Fruit fly (Drosophila melanogaster) whole organism, embryonic: Measurements from ENCODE around the gene CG5515.

ENCODE experiments used
- CG10366 ChIP-seq: fragments of 200-800 bp; sonication (Bioruptor generic); IDR thresholded peaks from 2 replicates; pipeline ENCODE4 v1.3.6; 2022; ENCODE audit warnings: missing biosample characterization, missing genetic modification characterization
- CG10462 ChIP-seq: fragments of 200-800 bp; sonication (Bioruptor generic); optimal IDR thresholded peaks from 2 replicates; lab custom pipeline; 2016; ENCODE audit warnings: missing biosample characterization, missing genetic modification characterization
- CG10565 ChIP-seq: fragments of 200-800 bp; sonication (Bioruptor generic); optimal IDR thresholded peaks from 3 replicates; lab custom pipeline; 2016; ENCODE audit warnings: missing biosample characterization, mild to moderate bottlenecking, missing genetic modification characterization
- CG11723 ChIP-seq: fragments of 200-800 bp; sonication (Bioruptor generic); optimal IDR thresholded peaks from 2 replicates; lab custom pipeline; 2017; ENCODE audit warnings: missing biosample characterization, mild to moderate bottlenecking, missing genetic modification characterization
- CG13287 ChIP-seq: fragments of 200-800 bp; sonication (Bioruptor generic); IDR thresholded peaks from 2 replicates; pipeline ENCODE4 v1.3.6; 2022; ENCODE audit warnings: missing biosample characterization, missing genetic modification characterization; ENCODE audit not compliant: partially characterized antibody
- CG14860 ChIP-seq: fragments of 200-800 bp; sonication (Bioruptor generic); IDR thresholded peaks from 3 replicates; pipeline ENCODE4 v1.3.6; 2022; ENCODE audit warnings: missing biosample characterization, missing genetic modification characterization; ENCODE audit not compliant: partially characterized antibody
- CG15073 ChIP-seq: fragments of 200-800 bp; sonication (Bioruptor generic); optimal IDR thresholded peaks from 2 replicates; lab custom pipeline; 2016; ENCODE audit warnings: missing biosample characterization, missing genetic modification characterization
- CG1602 ChIP-seq: fragments of 200-800 bp; sonication (Bioruptor generic); optimal IDR thresholded peaks from 3 replicates; lab custom pipeline; 2016; ENCODE audit warnings: missing biosample characterization, missing genetic modification characterization
- CG2129 ChIP-seq: fragments of 200-800 bp; sonication (Bioruptor generic); IDR thresholded peaks from 2 replicates; pipeline ENCODE4 v1.3.6; 2022; ENCODE audit warnings: missing biosample characterization, missing genetic modification characterization; ENCODE audit not compliant: partially characterized antibody
- CG2712 ChIP-seq: fragments of 200-800 bp; optimal IDR thresholded peaks from 3 replicates; lab custom pipeline; 2019; ENCODE audit warnings: missing biosample characterization, mild to moderate bottlenecking, missing genetic modification characterization, moderate library complexity
- CG30403 ChIP-seq: fragments of 200-800 bp; sonication (Bioruptor generic); optimal IDR thresholded peaks from 3 replicates; lab custom pipeline; 2016; ENCODE audit warnings: missing biosample characterization, missing genetic modification characterization
- CG32532 ChIP-seq: fragments of 200-800 bp; sonication (Bioruptor generic); IDR thresholded peaks from 2 replicates; pipeline ENCODE4 v1.3.6; 2022; ENCODE audit warnings: missing biosample characterization, missing genetic modification characterization
- CG32772 ChIP-seq: fragments of 200-800 bp; sonication (Bioruptor generic); IDR thresholded peaks from 2 replicates; pipeline ENCODE4 v1.3.6; 2022; ENCODE audit warnings: missing biosample characterization, missing genetic modification characterization
- CG33213 ChIP-seq: fragments of 200-800 bp; sonication (Bioruptor generic); optimal IDR thresholded peaks from 3 replicates; lab custom pipeline; 2016; ENCODE audit warnings: missing biosample characterization, missing genetic modification characterization
- CG6689 ChIP-seq: fragments of 200-800 bp; sonication (Bioruptor generic); IDR thresholded peaks from 2 replicates; pipeline ENCODE4 v1.3.6; 2022; ENCODE audit warnings: missing biosample characterization, missing genetic modification characterization
- CG7963 ChIP-seq: fragments of 200-800 bp; sonication (Bioruptor generic); IDR thresholded peaks from 3 replicates; pipeline ENCODE4 v1.3.6; 2022; ENCODE audit warnings: missing biosample characterization, missing genetic modification characterization; ENCODE audit not compliant: partially characterized antibody
- CG8765 ChIP-seq: fragments of 200-800 bp; sonication (Bioruptor generic); IDR thresholded peaks from 2 replicates; pipeline ENCODE4 v1.3.6; 2022; ENCODE audit warnings: missing biosample characterization, missing genetic modification characterization
- CTCF ChIP-seq: fragments of 200-800 bp; sonication (Bioruptor generic); optimal IDR thresholded peaks from 2 replicates; lab custom pipeline; 2017; ENCODE audit warnings: missing biosample characterization, mild to moderate bottlenecking, missing genetic modification characterization, moderate library complexity
- CkIIα-i1 ChIP-seq: fragments of 200-800 bp; sonication (Bioruptor generic); IDR thresholded peaks from 2 replicates; pipeline ENCODE4 v1.3.6; 2022; ENCODE audit warnings: missing biosample characterization, missing genetic modification characterization
- CoRest ChIP-seq: fragments of 200-800 bp; sonication (Bioruptor generic); optimal IDR thresholded peaks from 3 replicates; lab custom pipeline; 2018; ENCODE audit warnings: missing biosample characterization, mild to moderate bottlenecking, missing genetic modification characterization, moderate library complexity
- Dref ChIP-seq: fragments of 200-800 bp; sonication (Bioruptor generic); IDR thresholded peaks from 2 replicates; pipeline ENCODE4 v1.3.6; 2022; ENCODE audit warnings: missing biosample characterization, missing genetic modification characterization
- ERR ChIP-seq: fragments of 200-800 bp; sonication (Bioruptor generic); optimal IDR thresholded peaks from 2 replicates; lab custom pipeline; 2016; ENCODE audit warnings: missing biosample characterization, missing genetic modification characterization
- Fer3 ChIP-seq: fragments of 200-800 bp; sonication (Bioruptor generic); optimal IDR thresholded peaks from 2 replicates; lab custom pipeline; 2018; ENCODE audit warnings: missing biosample characterization, mild to moderate bottlenecking, missing genetic modification characterization, moderate library complexity
- Hmr ChIP-seq: fragments of 200-800 bp; sonication (Bioruptor generic); optimal IDR thresholded peaks from 3 replicates; lab custom pipeline; 2017; ENCODE audit warnings: mild to moderate bottlenecking, missing biosample characterization, missing genetic modification reagents, missing genetic modification characterization
- Hmx ChIP-seq: fragments of 200-800 bp; sonication (Bioruptor generic); optimal IDR thresholded peaks from 2 replicates; lab custom pipeline; 2016; ENCODE audit warnings: missing biosample characterization, missing genetic modification characterization
- Hr39 ChIP-seq: fragments of >200 bp; optimal IDR thresholded peaks from 2 replicates; lab custom pipeline; 2017
- Lpt ChIP-seq: fragments of >200 bp; optimal IDR thresholded peaks from 2 replicates; lab custom pipeline; 2018; ENCODE audit warnings: missing biosample characterization, missing genetic modification characterization
- NC2β ChIP-seq: fragments of 200-800 bp; sonication (Bioruptor generic); optimal IDR thresholded peaks from 2 replicates; lab custom pipeline; 2016; ENCODE audit warnings: missing biosample characterization, missing genetic modification characterization
- Neu2 ChIP-seq: fragments of 200-800 bp; sonication (Bioruptor generic); optimal IDR thresholded peaks from 3 replicates; lab custom pipeline; 2016; ENCODE audit warnings: missing biosample characterization, missing genetic modification characterization, borderline replicate concordance
- Nf-YB ChIP-seq: fragments of 200-800 bp; sonication (Bioruptor generic); optimal IDR thresholded peaks from 3 replicates; lab custom pipeline; 2019; ENCODE audit warnings: missing biosample characterization, mild to moderate bottlenecking, missing genetic modification characterization, moderate library complexity
- Rx ChIP-seq: fragments of 200-800 bp; sonication (Bioruptor generic); IDR thresholded peaks from 2 replicates; pipeline ENCODE4 v1.3.6; 2022; ENCODE audit warnings: missing biosample characterization, missing genetic modification characterization
- Six4 ChIP-seq: fragments of 200-800 bp; sonication (Bioruptor generic); optimal IDR thresholded peaks from 2 replicates; lab custom pipeline; 2016; ENCODE audit warnings: missing biosample characterization, missing genetic modification characterization
- Spps ChIP-seq: fragments of 200-800 bp; sonication (Bioruptor generic); optimal IDR thresholded peaks from 2 replicates; lab custom pipeline; 2018; ENCODE audit warnings: missing biosample characterization, mild to moderate bottlenecking, missing genetic modification characterization
- Usf ChIP-seq: fragments of 200-800 bp; sonication (Bioruptor generic); optimal IDR thresholded peaks from 2 replicates; lab custom pipeline; 2017; ENCODE audit warnings: missing genotype, missing biosample characterization, missing genetic modification characterization
- Vsx1 ChIP-seq: fragments of 200-800 bp; sonication (Bioruptor generic); optimal IDR thresholded peaks from 2 replicates; lab custom pipeline; 2017; ENCODE audit warnings: missing biosample characterization, mild to moderate bottlenecking, missing genetic modification characterization, missing genetic modification reagents
- ac ChIP-seq: fragments of 200-800 bp; sonication (Bioruptor generic); optimal IDR thresholded peaks from 3 replicates; lab custom pipeline; 2017; ENCODE audit warnings: missing biosample characterization, mild to moderate bottlenecking, missing genetic modification characterization
- croc ChIP-seq: fragments of 200-800 bp; sonication (Bioruptor generic); conservative IDR thresholded peaks from 3 replicates; pipeline ENCODE4 v1.3.6; 2022; ENCODE audit warnings: missing biosample characterization, missing genetic modification characterization
- dmrt11E ChIP-seq: fragments of 200-800 bp; sonication (Bioruptor generic); optimal IDR thresholded peaks from 3 replicates; lab custom pipeline; 2018; ENCODE audit warnings: missing biosample characterization, mild to moderate bottlenecking, missing genetic modification characterization, moderate library complexity
- gsb-n ChIP-seq: fragments of 200-800 bp; sonication (Bioruptor generic); optimal IDR thresholded peaks from 3 replicates; lab custom pipeline; 2018; ENCODE audit warnings: missing biosample characterization, mild to moderate bottlenecking, missing genetic modification characterization
- kni ChIP-seq: fragments of 200-800 bp; sonication (Bioruptor generic); optimal IDR thresholded peaks from 3 replicates; lab custom pipeline; 2017; ENCODE audit warnings: mild to moderate bottlenecking, missing biosample characterization, missing genetic modification reagents, missing genetic modification characterization
- lola ChIP-seq, 3 experiments: fragments of >200 bp in 2 of 3; fragments of 200-800 bp in 1 of 3; sonication (Bioruptor generic) in 1 of 3; optimal IDR thresholded peaks; 2 replicates each; lab custom pipeline; 2017 to 2019; ENCODE audit warnings: missing biosample characterization in 3 of 3, missing genetic modification characterization in 3 of 3, mild to moderate bottlenecking in 1 of 3, moderate library complexity in 1 of 3
- mam ChIP-seq: fragments of 200-800 bp; sonication (Bioruptor generic); optimal IDR thresholded peaks from 3 replicates; lab custom pipeline; 2016; ENCODE audit warnings: missing biosample characterization, missing genetic modification characterization
- nau ChIP-seq: fragments of 200-800 bp; sonication (Bioruptor generic); optimal IDR thresholded peaks from 3 replicates; lab custom pipeline; 2017; ENCODE audit warnings: missing biosample characterization, mild to moderate bottlenecking, missing genetic modification characterization, missing genetic modification reagents
- phol ChIP-seq: fragments of 200-800 bp; sonication (Bioruptor generic); optimal IDR thresholded peaks from 3 replicates; lab custom pipeline; 2018; ENCODE audit warnings: missing biosample characterization, mild to moderate bottlenecking, missing genetic modification characterization, moderate library complexity
- psq ChIP-seq: fragments of 200-800 bp; sonication (Bioruptor generic); optimal IDR thresholded peaks from 2 replicates; lab custom pipeline; 2017; ENCODE audit warnings: missing biosample characterization, missing genetic modification characterization
- pum ChIP-seq: fragments of 200-800 bp; sonication (Bioruptor generic); optimal IDR thresholded peaks from 2 replicates; lab custom pipeline; 2016; ENCODE audit warnings: missing biosample characterization, missing genetic modification characterization
- sens-2 ChIP-seq: fragments of 200-800 bp; sonication (Bioruptor generic); IDR thresholded peaks from 2 replicates; pipeline ENCODE4 v1.3.6; 2022; ENCODE audit warnings: missing biosample characterization, missing genetic modification characterization
- slbo ChIP-seq: fragments of 200-800 bp; sonication (Bioruptor generic); IDR thresholded peaks from 2 replicates; pipeline ENCODE4 v1.3.6; 2022; ENCODE audit warnings: missing biosample characterization, missing genetic modification characterization
- toy ChIP-seq: fragments of 200-800 bp; sonication (Bioruptor generic); IDR thresholded peaks from 2 replicates; pipeline ENCODE4 v1.3.6; 2022; ENCODE audit warnings: missing biosample characterization, missing genetic modification characterization

Gene CG5515

DNA sequence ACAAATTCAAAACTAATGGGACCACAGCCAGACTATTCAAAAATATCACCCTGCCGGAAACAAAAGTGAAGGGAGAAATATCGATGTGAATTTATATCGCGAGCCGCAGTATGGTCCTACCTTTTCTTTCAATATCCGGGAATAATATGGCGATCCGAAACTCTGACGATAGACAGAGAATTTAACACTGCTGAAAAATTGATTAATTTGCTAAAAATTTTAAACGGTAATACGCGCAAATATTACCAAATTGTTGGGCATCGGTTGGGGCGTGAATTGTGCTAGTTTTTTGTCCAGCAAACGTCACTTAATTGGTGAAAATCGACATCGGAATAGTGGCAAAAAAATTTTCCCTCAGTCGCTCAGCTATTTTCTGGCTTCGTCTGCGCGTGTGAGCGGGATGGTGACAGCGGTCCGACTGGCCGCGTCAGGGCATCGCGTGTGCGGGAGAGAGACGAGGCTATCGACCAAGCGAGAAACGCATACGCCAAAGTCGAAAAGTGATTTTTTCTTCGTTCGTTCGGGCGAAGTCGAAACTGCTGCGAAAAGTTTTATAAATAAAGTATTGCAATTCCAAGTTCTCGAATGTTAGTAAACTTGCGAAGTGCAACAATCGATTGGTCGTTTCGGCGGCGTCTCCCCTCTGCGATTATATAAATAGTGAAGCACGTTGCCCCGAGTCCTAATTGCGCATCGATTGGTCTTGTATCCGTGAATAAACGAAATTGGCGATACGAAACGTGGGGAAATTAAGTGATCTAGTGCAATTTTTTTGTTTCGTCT lies 41.9 kb upstream of the CG5515 start, which contains the start of gene mask (continued):
- peak; percentile 59 for TF ChIP-seq dmrt11E (tag; lab: Kevin White, UChicago)
- 0 out of 3 replicates have a peak, but pooled peaks have one; percentile 32 for TF ChIP-seq CG7963 (GFP tag; lab: Robert Waterston, UW)
- TF ChIP-seq CG10366 (GFP tag; lab: Robert Waterston, UW), result peak; percentile 76
- TF ChIP-seq CG10565 (GFP tag; lab: Kevin White, UChicago), result no peak
- TF ChIP-seq Hr39, result no peak
- TF ChIP-seq psq, result no peak
- no peak for TF ChIP-seq CkIIα-i1 (GFP tag; lab: Robert Waterston, UW)
- peak; percentile 52 for TF ChIP-seq Six4 (GFP tag; lab: Kevin White, UChicago)
- no peak for TF ChIP-seq CG2129 (GFP tag; lab: Robert Waterston, UW)
- peak; percentile 91 for TF ChIP-seq NC2β (GFP tag; lab: Kevin White, UChicago)
- peak; percentile 84 for TF ChIP-seq CG33213
- TF ChIP-seq CG14860 (GFP tag; lab: Robert Waterston, UW), result no peak
- TF ChIP-seq Neu2, result peak; percentile 42
- TF ChIP-seq CG32772 (GFP tag; lab: Robert Waterston, UW), result peak; percentile 61; the same call in 1 of the 2 replicates
- TF ChIP-seq Nf-YB, result peak; percentile 32
- no peak for TF ChIP-seq CG13287 (GFP tag; lab: Robert Waterston, UW)
- peak; percentile 42 for TF ChIP-seq CG1602
- TF ChIP-seq Spps (tag; lab: Kevin White, UChicago), result peak; percentile 66
- 0 out of 2 replicates have a peak, but pooled peaks have one; percentile 24 for TF ChIP-seq CG6689 (GFP tag; lab: Robert Waterston, UW)
- TF ChIP-seq ac, result peak; percentile 55
- TF ChIP-seq Lpt (GFP tag; lab: Kevin White, UChicago), result no peak
- TF ChIP-seq ERR, result peak; percentile 6
- TF ChIP-seq Hmx (GFP tag; lab: Kevin White, UChicago), result peak; percentile 27
- peak; percentile 78 for TF ChIP-seq Vsx1
- peak; percentile 70 for TF ChIP-seq CG11723
- TF ChIP-seq CTCF, result peak; percentile 44
- TF ChIP-seq slbo, result peak; percentile 79
- TF ChIP-seq kni (GFP tag; lab: Kevin White, UChicago), result peak; percentile 70
- TF ChIP-seq gsb-n (tag; lab: Kevin White, UChicago), result peak; percentile 41
- peak; percentile 52 for TF ChIP-seq CG2712 (tag; lab: Kevin White, UChicago)
- 0 out of 3 replicates have a peak, but pooled peaks have one; percentile 26 for TF ChIP-seq croc (GFP tag; lab: Robert Waterston, UW)
- peak; percentile 88 for TF ChIP-seq Rx (GFP tag; lab: Robert Waterston, UW)
- TF ChIP-seq sens-2 (GFP tag; lab: Robert Waterston, UW), result peak; percentile 86
- peak; percentile 98 for TF ChIP-seq phol
- TF ChIP-seq lola (GFP tag; optimal IDR thresholded peaks at IDR 0.05; lab: Kevin White, UChicago), result peak in 1 of 3 experiments; percentile 5
- peak; percentile 74 for TF ChIP-seq Usf (GFP tag; lab: Kevin White, UChicago)
- TF ChIP-seq Dref, result peak; percentile 58
- TF ChIP-seq CoRest, result peak; percentile 63
- peak; percentile 79 for TF ChIP-seq nau (GFP tag; lab: Kevin White, UChicago)
- TF ChIP-seq CG32532 (GFP tag; lab: Robert Waterston, UW), result peak; percentile 83
- peak; percentile 78 for TF ChIP-seq Fer3 (tag; lab: Kevin White, UChicago)
- TF ChIP-seq CG30403 (GFP tag; lab: Kevin White, UChicago), result peak; percentile 70
- TF ChIP-seq Hmr (GFP tag; lab: Kevin White, UChicago), result peak; percentile 86
- TF ChIP-seq pum, result peak; percentile 19
- TF ChIP-seq mam (GFP tag; lab: Kevin White, UChicago), result peak; percentile 82
- no peak for TF ChIP-seq CG15073 (GFP tag; lab: Kevin White, UChicago)
- no peak for TF ChIP-seq CG8765 (GFP tag; lab: Robert Waterston, UW)
- no peak for TF ChIP-seq CG10462 (GFP tag; lab: Kevin White, UChicago)
- 0 out of 2 replicates have a peak, but pooled peaks have one; percentile 28 for TF ChIP-seq toy (GFP tag; lab: Robert Waterston, UW)
